Fruit fly (Drosophila melanogaster): ENCODE results near the gene CG10650.

The CG10650 gene

DNA sequence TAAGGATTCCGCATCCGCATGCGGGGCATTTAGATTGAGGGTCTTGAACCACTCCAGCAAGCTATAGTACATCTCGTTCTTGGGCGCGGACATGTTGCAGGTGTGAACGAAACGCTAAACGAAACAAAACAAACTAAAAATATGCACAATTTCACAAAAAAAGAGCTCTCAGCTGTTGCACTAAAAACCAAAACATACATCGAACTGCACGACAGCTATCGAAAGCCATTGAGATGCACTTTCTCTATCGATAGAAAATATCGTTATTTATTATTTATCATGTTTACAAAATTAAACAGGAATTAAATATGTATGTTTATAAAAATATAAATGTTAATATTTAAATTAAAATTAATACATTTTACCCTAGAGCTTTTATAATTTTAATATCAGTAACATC lies 37.6 kb upstream of the CG10650 start, which contains the start of gene hook (continued):
- TF ChIP-seq so (GFP tag; IDR thresholded peaks at IDR 0.05) (no peak), wek (GFP tag; optimal IDR thresholded peaks at IDR 0.05) (no peak), CrebB (tag; optimal IDR thresholded peaks at IDR 0.05) (no peak), H15 (GFP tag; IDR thresholded peaks at IDR 0.05) (no peak), CG6791 (GFP tag; IDR thresholded peaks at IDR 0.05; ENCODE audit: partially characterized antibody) (peak; percentile 84), tap (tag; optimal IDR thresholded peaks at IDR 0.05) (no peak), gcm2 (GFP tag; optimal IDR thresholded peaks at IDR 0.05) (no peak), trh (GFP tag; optimal IDR thresholded peaks at IDR 0.05) (no peak), hkb (optimal IDR thresholded peaks at IDR 0.05) (no peak), hkb (GFP tag; IDR thresholded peaks at IDR 0.05) (no peak), slp2 (GFP tag; optimal IDR thresholded peaks at IDR 0.05) (no peak), Ravus (GFP tag; IDR thresholded peaks at IDR 0.05) (no peak), CG1603 (tag; optimal IDR thresholded peaks at IDR 0.05) (no peak), lbe (GFP tag; optimal IDR thresholded peaks at IDR 0.05) (no peak), CG11247 (GFP tag; IDR thresholded peaks at IDR 0.05) (no peak), cato (GFP tag; optimal IDR thresholded peaks at IDR 0.05; ENCODE audit: borderline replicate concordance) (no peak), zfh1 (GFP tag; IDR thresholded peaks at IDR 0.05) (no peak), vnd (GFP tag; IDR thresholded peaks at IDR 0.05; ENCODE audit: partially characterized antibody) (peak; percentile 64), CG7271 (tag; optimal IDR thresholded peaks at IDR 0.05) (no peak), CG2202 (tag; optimal IDR thresholded peaks at IDR 0.05) (no peak), HHEX (GFP tag; optimal IDR thresholded peaks at IDR 0.05) (no peak), fru (optimal IDR thresholded peaks at IDR 0.05) (no peak), Oaz (GFP tag; IDR thresholded peaks at IDR 0.05) (no peak), CG3281 (GFP tag; optimal IDR thresholded peaks at IDR 0.05) (no peak), wdn (GFP tag; IDR thresholded peaks at IDR 0.05) (no peak), TFAM (GFP tag; optimal IDR thresholded peaks at IDR 0.05) (no peak), Blimp-1 (GFP tag; optimal IDR thresholded peaks at IDR 0.05) (no peak), CG11093 (GFP tag; IDR thresholded peaks at IDR 0.05) (no peak), CG34376 (GFP tag; optimal IDR thresholded peaks at IDR 0.05) (no peak), gt (GFP tag; IDR thresholded peaks at IDR 0.05) (no peak), CG9876 (GFP tag; optimal IDR thresholded peaks at IDR 0.05) (no peak), CG6272 (GFP tag; IDR thresholded peaks at IDR 0.05) (no peak), CG7372 (GFP tag; IDR thresholded peaks at IDR 0.05) (no peak), br (optimal IDR thresholded peaks at IDR 0.05) (no peak), CG9727 (GFP tag; optimal IDR thresholded peaks at IDR 0.05) (no peak), jumu (GFP tag; optimal IDR thresholded peaks at IDR 0.05) (no peak)

DNA sequence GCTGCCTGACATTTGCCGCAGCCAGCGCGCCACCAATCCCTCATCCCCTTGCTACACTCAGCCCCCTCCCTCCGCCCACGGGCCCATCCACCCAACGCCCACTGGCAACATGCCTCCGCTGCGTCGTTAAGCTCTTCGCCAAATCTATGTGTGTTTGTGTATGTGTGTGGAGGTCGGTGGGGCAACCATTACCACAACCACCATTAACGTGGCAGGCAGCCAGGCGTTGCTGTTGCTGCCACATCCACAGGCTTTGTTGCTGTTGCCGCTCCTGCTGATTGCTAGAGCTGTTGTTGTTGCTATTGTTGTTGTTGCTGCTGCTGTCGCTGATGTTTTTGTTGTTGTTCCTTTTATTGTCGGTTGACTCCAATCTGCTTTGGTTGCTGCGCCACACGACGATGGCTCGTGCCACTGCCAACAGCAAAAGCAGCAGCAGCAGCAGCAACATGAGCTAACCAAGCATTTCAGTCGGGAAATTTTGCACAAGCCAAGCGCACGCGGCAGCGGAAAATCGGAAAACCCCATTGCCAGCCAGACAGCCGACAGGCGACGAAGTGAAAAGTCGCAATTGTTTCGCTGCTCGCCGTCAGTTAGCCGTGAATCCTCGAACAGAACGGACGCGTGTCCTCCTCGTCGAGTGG lies 31.6 kb upstream of the CG10650 start, which contains the start of gene Sidpn:
TSS of gene Sidpn (plus strand) at position 465 of the 641 bp plus-strand sequence.
- TF ChIP-seq CG13894 (tag; optimal IDR thresholded peaks at IDR 0.05) (peak; percentile 19), Hr51 (GFP tag; optimal IDR thresholded peaks at IDR 0.05) (peak in 1 of 2 experiments; percentile 52), Deaf1 (tag; optimal IDR thresholded peaks at IDR 0.05) (peak; percentile 95), dpn (GFP tag; optimal IDR thresholded peaks at IDR 0.05) (no peak), CG8478 (optimal IDR thresholded peaks at IDR 0.05) (peak; percentile 60), chinmo (GFP tag; IDR thresholded peaks at IDR 0.05; ENCODE audit: partially characterized antibody) (0 out of 4 replicates have a peak, but pooled peaks have one; percentile 56), mirr (GFP tag; optimal IDR thresholded peaks at IDR 0.05) (peak; percentile 47), CG9932 (GFP tag; IDR thresholded peaks at IDR 0.05) (no peak; the same call in 1 of the 2 replicates), abd-A (tag; optimal IDR thresholded peaks at IDR 0.05) (peak; percentile 99), Med (GFP tag) (peak; percentile 78), hb (GFP tag; IDR thresholded peaks at IDR 0.05; ENCODE audit: partially characterized antibody) (no peak), Adf1 (GFP tag; IDR thresholded peaks at IDR 0.05) (peak; percentile 77; the same call in 1 of the 2 replicates), scrt (GFP tag; optimal IDR thresholded peaks at IDR 0.05) (peak; percentile 40), CG10543 (GFP tag; optimal IDR thresholded peaks at IDR 0.05) (peak; percentile 64), CG3281 (GFP tag; optimal IDR thresholded peaks at IDR 0.05) (no peak), CG11247 (GFP tag; IDR thresholded peaks at IDR 0.05) (peak; percentile 18; the same call in 1 of the 2 replicates), ind (GFP tag; optimal IDR thresholded peaks at IDR 0.05) (no peak), Hey (tag; optimal IDR thresholded peaks at IDR 0.05) (peak; percentile 89), CG6175 (GFP tag; IDR thresholded peaks at IDR 0.05) (0 out of 3 replicates have a peak, but pooled peaks have one; percentile 12)

All from whole organism, embryonic.